Fruit fly (Drosophila melanogaster) whole organism, embryonic: ENCODE measurements around the gene Rpn10.

ENCODE experiments used
- CG9876 ChIP-seq: fragments of 200-800 bp; sonication (Bioruptor generic); optimal IDR thresholded peaks from 2 replicates; lab custom pipeline; 2016; ENCODE audit warnings: missing biosample characterization, missing genetic modification characterization
- H15 ChIP-seq: fragments of 200-800 bp; sonication (Bioruptor generic); IDR thresholded peaks from 3 replicates; pipeline ENCODE4 v1.3.6; 2022; ENCODE audit warnings: missing biosample characterization, missing genetic modification characterization
- Myb ChIP-seq: fragments of 200-800 bp; sonication (Bioruptor generic); optimal IDR thresholded peaks from 2 replicates; lab custom pipeline; 2016; ENCODE audit warnings: missing biosample characterization, missing genetic modification characterization
- NFAT ChIP-seq: fragments of 200-800 bp; sonication (Bioruptor generic); IDR thresholded peaks from 2 replicates; pipeline ENCODE4 v1.3.6; 2022; ENCODE audit warnings: missing biosample characterization, missing genetic modification characterization
- YL-1 ChIP-seq: fragments of 200-800 bp; sonication (Bioruptor generic); optimal IDR thresholded peaks from 3 replicates; lab custom pipeline; 2017; ENCODE audit warnings: missing biosample characterization, mild to moderate bottlenecking, missing genetic modification characterization
- gcm ChIP-seq: fragments of 200-800 bp; sonication (Bioruptor generic); optimal IDR thresholded peaks from 2 replicates; lab custom pipeline; 2019; ENCODE audit warnings: missing biosample characterization, mild to moderate bottlenecking, missing genetic modification characterization, moderate library complexity
- tll ChIP-seq, 2 experiments: fragments of 200-800 bp in 1 of 2; fragments of >200 bp in 1 of 2; sonication (Bioruptor generic) in 1 of 2; optimal IDR thresholded peaks; 2 replicates each; lab custom pipeline; 2017 to 2019; ENCODE audit warnings: missing biosample characterization in 2 of 2, missing genetic modification characterization in 2 of 2, mild to moderate bottlenecking in 1 of 2, moderate library complexity in 1 of 2

dm6 chr3L:21507955-21508354 is 28.8 kb upstream of the Rpn10 start:
- no peak for TF ChIP-seq YL-1 (GFP tag; lab: Kevin White, UChicago)
- no peak for TF ChIP-seq Myb (GFP tag; lab: Kevin White, UChicago)
- no peak for TF ChIP-seq CG9876 (GFP tag; lab: Kevin White, UChicago)
- no peak for TF ChIP-seq gcm (GFP tag; lab: Kevin White, UChicago)
- no peak for TF ChIP-seq H15 (GFP tag; lab: Robert Waterston, UW)
- no peak for TF ChIP-seq NFAT (GFP tag; lab: Robert Waterston, UW)
- TF ChIP-seq tll (GFP tag; optimal IDR thresholded peaks at IDR 0.05; lab: Kevin White, UChicago): no peak
